Worm (Caenorhabditis elegans) whole organism, L2 larva: Measurements from ENCODE around the gene chtl-1.

ENCODE experiments used
- ama-1 ChIP-seq: fragments of 150-350 bp; optimal IDR thresholded peaks from 2 replicates; lab custom pipeline; 2018; ENCODE audit warnings: inconsistent platforms
- ceh-16 ChIP-seq: fragments of 150-350 bp; optimal IDR thresholded peaks from 2 replicates; lab custom pipeline; 2014; ENCODE audit warnings: missing biosample characterization, missing genetic modification characterization
- ceh-82 ChIP-seq: fragments of 150-350 bp; optimal IDR thresholded peaks from 2 replicates; lab custom pipeline; 2014; ENCODE audit warnings: missing biosample characterization, missing genetic modification characterization
- elt-1 ChIP-seq: fragments of 150-350 bp; optimal IDR thresholded peaks from 2 replicates; lab custom pipeline; 2014; ENCODE audit warnings: missing biosample characterization, missing genetic modification characterization
- elt-3 ChIP-seq: sonication (generic microtip); optimal IDR thresholded peaks from 2 replicates; lab custom pipeline; 2017; ENCODE audit warnings: missing biosample characterization, missing genetic modification characterization
- lin-39 ChIP-seq: fragments of 150-350 bp; optimal IDR thresholded peaks from 2 replicates; lab custom pipeline; 2014; ENCODE audit warnings: missing biosample characterization, missing genetic modification reagents, missing genetic modification characterization
- mdl-1 ChIP-seq, 2 experiments: fragments of 150-350 bp in 1 of 2; sonication (generic microtip) in 1 of 2; optimal IDR thresholded peaks; 2 replicates each; lab custom pipeline; 2017; ENCODE audit warnings: missing biosample characterization in 2 of 2, missing genetic modification characterization in 2 of 2
- nhr-11 ChIP-seq: fragments of 150-350 bp; optimal IDR thresholded peaks from 2 replicates; lab custom pipeline; 2014; ENCODE audit warnings: missing biosample characterization, missing genetic modification characterization
- unc-39 ChIP-seq: fragments of 150-350 bp; optimal IDR thresholded peaks from 2 replicates; lab custom pipeline; 2014; ENCODE audit warnings: missing biosample characterization, missing genetic modification characterization
- ztf-11 ChIP-seq: sonication (generic microtip); optimal IDR thresholded peaks from 2 replicates; lab custom pipeline; 2017; ENCODE audit warnings: missing biosample characterization, missing genetic modification characterization

ce11 chrX:5355253-5355652, 8.9 kb downstream of the chtl-1 start:
- TF ChIP-seq ceh-16, result no peak
- no peak for TF ChIP-seq ama-1 (lab: Kevin White, UChicago)
- no peak for TF ChIP-seq nhr-11 (tag; lab: Kevin White, UChicago)
- no peak for TF ChIP-seq ztf-11 (tag; lab: Kevin White, UChicago)
- TF ChIP-seq elt-1, result no peak
- TF ChIP-seq unc-39, result no peak
- TF ChIP-seq ceh-82 (tag; lab: Kevin White, UChicago), result no peak
- no peak for TF ChIP-seq elt-3 (tag; lab: Kevin White, UChicago)
- no peak for TF ChIP-seq mdl-1 (tag; optimal IDR thresholded peaks at IDR 0.05; lab: Kevin White, UChicago)
- no peak for TF ChIP-seq lin-39 (tag; lab: Kevin White, UChicago)
